Fruit fly (Drosophila melanogaster): ENCODE measurements around the gene spn-D.

spn-D gene

dm6 chr3R:27185933-27186571, 20.5 kb downstream of the spn-D start (continued):
- no peak for TF ChIP-seq CG9797 (GFP tag; optimal IDR thresholded peaks at IDR 0.05)
- TF ChIP-seq CG18011 (GFP tag; optimal IDR thresholded peaks at IDR 0.05): no peak
- TF ChIP-seq Elba2 (GFP tag; optimal IDR thresholded peaks at IDR 0.05): no peak
- no peak for TF ChIP-seq CG3281 (GFP tag; optimal IDR thresholded peaks at IDR 0.05)
- TF ChIP-seq gsb-n (tag; optimal IDR thresholded peaks at IDR 0.05): no peak
- TF ChIP-seq CG17385 (GFP tag; optimal IDR thresholded peaks at IDR 0.05): no peak
- no peak for TF ChIP-seq Tbp (GFP tag; optimal IDR thresholded peaks at IDR 0.05)
- TF ChIP-seq gce (GFP tag; IDR thresholded peaks at IDR 0.05): 0 out of 3 replicates have a peak, but pooled peaks have one; percentile 24
- no peak for TF ChIP-seq hb (GFP tag; IDR thresholded peaks at IDR 0.05; ENCODE audit: partially characterized antibody)
- peak; percentile 41 for TF ChIP-seq ewg (GFP tag; optimal IDR thresholded peaks at IDR 0.05)
- no peak for TF ChIP-seq CG33213 (GFP tag; optimal IDR thresholded peaks at IDR 0.05)
- no peak for TF ChIP-seq Oaz (GFP tag; IDR thresholded peaks at IDR 0.05)
- TF ChIP-seq eve (GFP tag; optimal IDR thresholded peaks at IDR 0.05): no peak
- TF ChIP-seq CG30431 (GFP tag; optimal IDR thresholded peaks at IDR 0.05): no peak
- TF ChIP-seq rib (GFP tag; IDR thresholded peaks at IDR 0.05): no peak
- TF ChIP-seq CG12071 (GFP tag; optimal IDR thresholded peaks at IDR 0.05): no peak
- TF ChIP-seq seq (GFP tag; IDR thresholded peaks at IDR 0.05): no peak
- TF ChIP-seq CG10366 (GFP tag; IDR thresholded peaks at IDR 0.05): no peak
- TF ChIP-seq slp2 (GFP tag; optimal IDR thresholded peaks at IDR 0.05): no peak
- no peak for TF ChIP-seq Sry-β (GFP tag; optimal IDR thresholded peaks at IDR 0.05)
- no peak for TF ChIP-seq bowl (GFP tag; IDR thresholded peaks at IDR 0.05)
- TF ChIP-seq inv (GFP tag; IDR thresholded peaks at IDR 0.05; ENCODE audit: partially characterized antibody): no peak
- no peak for TF ChIP-seq ara (GFP tag; IDR thresholded peaks at IDR 0.05)
- TF ChIP-seq slbo (GFP tag; IDR thresholded peaks at IDR 0.05): no peak
- no peak for TF ChIP-seq esg (GFP tag; conservative IDR thresholded peaks at IDR 0.05)
- TF ChIP-seq lola (GFP tag; optimal IDR thresholded peaks at IDR 0.05): no peak
- no peak for TF ChIP-seq Awh (GFP tag; IDR thresholded peaks at IDR 0.05)
- TF ChIP-seq HLH54F (GFP tag; optimal IDR thresholded peaks at IDR 0.05): no peak
- no peak for TF ChIP-seq ro (GFP tag; IDR thresholded peaks at IDR 0.05)
- no peak for TF ChIP-seq Myb (GFP tag; optimal IDR thresholded peaks at IDR 0.05)
- TF ChIP-seq grau (tag; optimal IDR thresholded peaks at IDR 0.05): peak; percentile 85
- TF ChIP-seq Drgx (GFP tag; IDR thresholded peaks at IDR 0.05): peak; percentile 66
- no peak for TF ChIP-seq GATAe (GFP tag; conservative IDR thresholded peaks at IDR 0.05)
- TF ChIP-seq shn (GFP tag; optimal IDR thresholded peaks at IDR 0.05): no peak
- no peak for TF ChIP-seq ttk (GFP tag; IDR thresholded peaks at IDR 0.05)
- TF ChIP-seq Spps (tag; optimal IDR thresholded peaks at IDR 0.05): no peak
- TF ChIP-seq CG1233 (GFP tag; optimal IDR thresholded peaks at IDR 0.05): no peak
- TF ChIP-seq gro (GFP tag; optimal IDR thresholded peaks at IDR 0.05): no peak
- 0 out of 3 replicates have a peak, but pooled peaks have one; percentile 17 for TF ChIP-seq ken (GFP tag; IDR thresholded peaks at IDR 0.05)
- TF ChIP-seq prd (optimal IDR thresholded peaks at IDR 0.05): no peak
- peak; percentile 42; the same call in 2 of the 3 replicates for TF ChIP-seq prd (GFP tag; IDR thresholded peaks at IDR 0.05)
- TF ChIP-seq MTF-1 (GFP tag; optimal IDR thresholded peaks at IDR 0.05; ENCODE audit: borderline replicate concordance): no peak
- no peak for TF ChIP-seq ATbp (GFP tag; optimal IDR thresholded peaks at IDR 0.05)
- TF ChIP-seq CkIIα-i1 (GFP tag; IDR thresholded peaks at IDR 0.05): no peak
- no peak for TF ChIP-seq kay (GFP tag; optimal IDR thresholded peaks at IDR 0.05)
- TF ChIP-seq cwo (GFP tag; optimal IDR thresholded peaks at IDR 0.05): no peak
- TF ChIP-seq CG3163 (GFP tag; optimal IDR thresholded peaks at IDR 0.05): no peak
- no peak for TF ChIP-seq CG30020 (tag; optimal IDR thresholded peaks at IDR 0.05)
- peak; percentile 28 for TF ChIP-seq Blimp-1 (GFP tag; optimal IDR thresholded peaks at IDR 0.05)
- no peak for TF ChIP-seq Side (GFP tag; optimal IDR thresholded peaks at IDR 0.05)
- peak; percentile 1 for TF ChIP-seq dmrt99B (tag; optimal IDR thresholded peaks at IDR 0.05)

Data from whole organism, embryonic.